Fruit fly (Drosophila melanogaster) whole organism, embryonic: ENCODE results near the gene Or9a.

Source experiments
- CG10267 ChIP-seq: fragments of 200-800 bp; sonication (Bioruptor generic); optimal IDR thresholded peaks from 2 replicates; lab custom pipeline; 2018; ENCODE audit warnings: missing biosample characterization, mild to moderate bottlenecking, missing genetic modification characterization, moderate library complexity
- CG3281 ChIP-seq: fragments of 200-800 bp; sonication (Bioruptor generic); optimal IDR thresholded peaks from 3 replicates; lab custom pipeline; 2017; ENCODE audit warnings: missing biosample characterization, mild to moderate bottlenecking, missing genetic modification characterization
- CG4424 ChIP-seq: fragments of 200-800 bp; sonication (Bioruptor generic); optimal IDR thresholded peaks from 3 replicates; lab custom pipeline; 2016; ENCODE audit warnings: missing biosample characterization, missing genetic modification characterization
- NC2α ChIP-seq: fragments of 200-800 bp; sonication (Bioruptor generic); optimal IDR thresholded peaks from 2 replicates; lab custom pipeline; 2016; ENCODE audit warnings: missing biosample characterization, missing genetic modification characterization
- az2 ChIP-seq: fragments of 200-800 bp; sonication (Bioruptor generic); optimal IDR thresholded peaks from 3 replicates; lab custom pipeline; 2016; ENCODE audit warnings: missing biosample characterization, missing genetic modification characterization
- insv ChIP-seq, 2 experiments: fragments of 200-800 bp; sonication (Bioruptor generic); optimal IDR thresholded peaks; 3 replicates each; lab custom pipeline; 2016 to 2018; ENCODE audit warnings: missing biosample characterization in 2 of 2, missing genetic modification characterization in 2 of 2
- psq ChIP-seq: fragments of 200-800 bp; sonication (Bioruptor generic); optimal IDR thresholded peaks from 2 replicates; lab custom pipeline; 2017; ENCODE audit warnings: missing biosample characterization, missing genetic modification characterization
- sisA ChIP-seq: fragments of 200-800 bp; sonication (Bioruptor generic); IDR thresholded peaks from 2 replicates; pipeline ENCODE4 v1.3.6; 2022; ENCODE audit warnings: missing biosample characterization, missing genetic modification characterization

DNA sequence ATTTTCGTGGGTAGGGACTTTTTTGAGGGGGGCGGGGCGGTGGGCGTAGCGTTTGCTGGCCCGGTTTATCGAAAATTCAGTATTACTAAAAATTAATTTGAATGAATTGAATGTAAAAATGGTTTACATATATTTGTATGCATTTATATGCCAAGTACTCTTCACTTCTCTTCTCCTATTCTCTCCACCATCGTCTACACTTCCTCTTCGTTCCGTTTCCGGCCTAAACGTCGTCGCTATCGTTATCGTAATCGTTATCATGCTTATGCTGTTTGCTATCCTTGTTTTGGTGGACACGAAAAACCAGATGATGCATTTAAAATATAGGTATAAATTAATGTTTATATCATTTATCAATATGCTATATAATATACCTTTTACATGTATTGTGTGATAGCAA lies 2.5 kb upstream of the Or9a start:
- TF ChIP-seq CG4424 (GFP tag; lab: Kevin White, UChicago) (no peak), CG3281 (GFP tag; lab: Kevin White, UChicago) (no peak), psq (no peak), CG10267 (peak; percentile 35), insv (GFP tag; optimal IDR thresholded peaks at IDR 0.05; lab: Kevin White, UChicago) (no peak), az2 (GFP tag; lab: Kevin White, UChicago) (no peak), sisA (GFP tag; lab: Robert Waterston, UW) (no peak), NC2α (GFP tag; lab: Kevin White, UChicago) (no peak)
